Fruit fly (Drosophila melanogaster) whole organism, embryonic: ENCODE data around the gene Col4a1.

ENCODE experiments used
- Adf1 ChIP-seq: fragments of 200-800 bp; sonication (Bioruptor generic); IDR thresholded peaks from 2 replicates; pipeline ENCODE4 v1.3.6; 2022; ENCODE audit warnings: missing biosample characterization, missing genetic modification characterization
- Atf6 ChIP-seq: fragments of 200-800 bp; sonication (Bioruptor generic); IDR thresholded peaks from 2 replicates; pipeline ENCODE4 v1.3.6; 2022; ENCODE audit warnings: missing biosample characterization, missing genetic modification characterization
- CG10543 ChIP-seq: fragments of 200-800 bp; sonication (Bioruptor generic); optimal IDR thresholded peaks from 3 replicates; lab custom pipeline; 2017; ENCODE audit warnings: missing biosample characterization, mild to moderate bottlenecking, missing genetic modification characterization, moderate library complexity
- CG10979 ChIP-seq: fragments of 200-800 bp; sonication (Bioruptor generic); optimal IDR thresholded peaks from 2 replicates; lab custom pipeline; 2018; ENCODE audit warnings: missing biosample characterization, mild to moderate bottlenecking, missing genetic modification characterization, moderate library complexity
- CG11093 ChIP-seq: fragments of 200-800 bp; sonication (Bioruptor generic); IDR thresholded peaks from 3 replicates; pipeline ENCODE4 v1.3.6; 2022; ENCODE audit warnings: missing biosample characterization, missing genetic modification characterization
- CG11456 ChIP-seq: fragments of 200-800 bp; sonication (Bioruptor generic); IDR thresholded peaks from 3 replicates; pipeline ENCODE4 v1.3.6; 2022; ENCODE audit warnings: missing biosample characterization, missing genetic modification characterization
- CG11723 ChIP-seq: fragments of 200-800 bp; sonication (Bioruptor generic); optimal IDR thresholded peaks from 2 replicates; lab custom pipeline; 2017; ENCODE audit warnings: missing biosample characterization, mild to moderate bottlenecking, missing genetic modification characterization
- CG12299 ChIP-seq: fragments of 200-800 bp; sonication (Bioruptor generic); optimal IDR thresholded peaks from 2 replicates; lab custom pipeline; 2018; ENCODE audit warnings: missing biosample characterization, mild to moderate bottlenecking, missing genetic modification characterization
- CG13287 ChIP-seq: fragments of 200-800 bp; sonication (Bioruptor generic); IDR thresholded peaks from 2 replicates; pipeline ENCODE4 v1.3.6; 2022; ENCODE audit warnings: missing biosample characterization, missing genetic modification characterization; ENCODE audit not compliant: partially characterized antibody
- CG15073 ChIP-seq: fragments of 200-800 bp; sonication (Bioruptor generic); optimal IDR thresholded peaks from 2 replicates; lab custom pipeline; 2016; ENCODE audit warnings: missing biosample characterization, missing genetic modification characterization
- CG15601 ChIP-seq: fragments of 200-800 bp; sonication (Bioruptor generic); optimal IDR thresholded peaks from 3 replicates; lab custom pipeline; 2019; ENCODE audit warnings: missing biosample characterization, mild to moderate bottlenecking, missing genetic modification characterization, moderate library complexity
- CG16813 ChIP-seq: fragments of 200-800 bp; sonication (Bioruptor generic); IDR thresholded peaks from 3 replicates; pipeline ENCODE4 v1.3.6; 2022; ENCODE audit warnings: missing biosample characterization, missing genetic modification characterization; ENCODE audit not compliant: partially characterized antibody
- CG17361 ChIP-seq: fragments of 200-800 bp; sonication (Bioruptor generic); IDR thresholded peaks from 3 replicates; pipeline ENCODE4 v1.3.6; 2022; ENCODE audit warnings: missing biosample characterization, missing genetic modification characterization
- CG18011 ChIP-seq: fragments of 200-800 bp; sonication (Bioruptor generic); optimal IDR thresholded peaks from 2 replicates; lab custom pipeline; 2017; ENCODE audit warnings: missing biosample characterization, missing genetic modification characterization, mild to moderate bottlenecking, moderate library complexity, missing genotype
- CG2712 ChIP-seq: fragments of 200-800 bp; optimal IDR thresholded peaks from 3 replicates; lab custom pipeline; 2019; ENCODE audit warnings: missing biosample characterization, mild to moderate bottlenecking, missing genetic modification characterization, moderate library complexity
- CG2889 ChIP-seq: fragments of 200-800 bp; sonication (Bioruptor generic); IDR thresholded peaks from 3 replicates; pipeline ENCODE4 v1.3.6; 2022; ENCODE audit warnings: missing biosample characterization, missing genetic modification characterization
- CG31224 ChIP-seq: fragments of 200-800 bp; sonication (Bioruptor generic); IDR thresholded peaks from 2 replicates; pipeline ENCODE4 v1.3.6; 2022; ENCODE audit warnings: missing biosample characterization, missing genetic modification characterization
- CG34376 ChIP-seq: fragments of 200-800 bp; sonication (Bioruptor generic); optimal IDR thresholded peaks from 2 replicates; lab custom pipeline; 2018; ENCODE audit warnings: missing biosample characterization, mild to moderate bottlenecking, missing genetic modification characterization
- CG42726 ChIP-seq: fragments of 200-800 bp; sonication (Bioruptor generic); IDR thresholded peaks from 2 replicates; pipeline ENCODE4 v1.3.6; 2022; ENCODE audit warnings: missing biosample characterization, missing genetic modification characterization; ENCODE audit not compliant: partially characterized antibody
- CG4404 ChIP-seq: fragments of 200-800 bp; sonication (Bioruptor generic); IDR thresholded peaks from 2 replicates; pipeline ENCODE4 v1.3.6; 2022; ENCODE audit warnings: missing biosample characterization, missing genetic modification characterization
- CG7372 ChIP-seq: fragments of 200-800 bp; sonication (Bioruptor generic); IDR thresholded peaks from 2 replicates; pipeline ENCODE4 v1.3.6; 2022; ENCODE audit warnings: missing biosample characterization, missing genetic modification characterization
- CG7745 ChIP-seq: fragments of 200-800 bp; sonication (Bioruptor generic); optimal IDR thresholded peaks from 2 replicates; lab custom pipeline; 2018; ENCODE audit warnings: missing biosample characterization, mild to moderate bottlenecking, missing genetic modification characterization, moderate library complexity
- CG7987 ChIP-seq: fragments of 200-800 bp; sonication (Bioruptor generic); optimal IDR thresholded peaks from 2 replicates; lab custom pipeline; 2018; ENCODE audit warnings: missing biosample characterization, mild to moderate bottlenecking, missing genetic modification characterization, moderate library complexity
- CG8388 ChIP-seq: fragments of 200-800 bp; sonication (Bioruptor generic); optimal IDR thresholded peaks from 2 replicates; lab custom pipeline; 2019; ENCODE audit warnings: missing biosample characterization, mild to moderate bottlenecking, missing genetic modification characterization, moderate library complexity
- CG9797 ChIP-seq: fragments of 200-800 bp; sonication (Bioruptor generic); optimal IDR thresholded peaks from 3 replicates; lab custom pipeline; 2018; ENCODE audit warnings: missing biosample characterization, mild to moderate bottlenecking, missing genetic modification characterization
- CoRest ChIP-seq: fragments of 200-800 bp; sonication (Bioruptor generic); optimal IDR thresholded peaks from 3 replicates; lab custom pipeline; 2018; ENCODE audit warnings: missing biosample characterization, mild to moderate bottlenecking, missing genetic modification characterization, moderate library complexity
- Dad ChIP-seq: fragments of 200-800 bp; sonication (Bioruptor generic); optimal IDR thresholded peaks from 3 replicates; lab custom pipeline; 2016; ENCODE audit warnings: missing biosample characterization, missing genetic modification characterization
- Dek ChIP-seq: fragments of 200-800 bp; sonication (Bioruptor generic); optimal IDR thresholded peaks from 3 replicates; lab custom pipeline; 2019; ENCODE audit warnings: missing biosample characterization, mild to moderate bottlenecking, missing genetic modification characterization, moderate library complexity
- Dfd ChIP-seq, 2 experiments: fragments of >200 bp; optimal IDR thresholded peaks; 2 replicates each; lab custom pipeline; 2017; ENCODE audit warnings: missing biosample characterization in 2 of 2, missing genetic modification characterization in 2 of 2
- Ets97D ChIP-seq: fragments of 200-800 bp; sonication (Bioruptor generic); optimal IDR thresholded peaks from 3 replicates; lab custom pipeline; 2016; ENCODE audit warnings: missing biosample characterization, missing genetic modification characterization
- Fer2 ChIP-seq: fragments of 200-800 bp; sonication (Bioruptor generic); optimal IDR thresholded peaks from 2 replicates; lab custom pipeline; 2018; ENCODE audit warnings: missing biosample characterization, mild to moderate bottlenecking, missing genetic modification characterization, moderate library complexity
- Gug ChIP-seq: fragments of 200-800 bp; sonication (Bioruptor generic); IDR thresholded peaks from 4 replicates; pipeline ENCODE4 v1.3.6; 2022; ENCODE audit warnings: missing biosample characterization, missing genetic modification characterization
- Hr3 ChIP-seq: fragments of 200-800 bp; sonication (Bioruptor generic); optimal IDR thresholded peaks from 3 replicates; lab custom pipeline; 2016; ENCODE audit warnings: missing biosample characterization, missing genetic modification characterization
- Nf-YC ChIP-seq: fragments of 200-800 bp; optimal IDR thresholded peaks from 3 replicates; lab custom pipeline; 2019; ENCODE audit warnings: missing biosample characterization, mild to moderate bottlenecking, missing genetic modification characterization, moderate library complexity
- Poxn ChIP-seq: fragments of 200-800 bp; sonication (Bioruptor generic); IDR thresholded peaks from 2 replicates; pipeline ENCODE4 v1.3.6; 2022; ENCODE audit warnings: missing biosample characterization, missing genetic modification characterization
- Rx ChIP-seq: fragments of 200-800 bp; sonication (Bioruptor generic); IDR thresholded peaks from 2 replicates; pipeline ENCODE4 v1.3.6; 2022; ENCODE audit warnings: missing biosample characterization, missing genetic modification characterization
- chif ChIP-seq, 2 experiments: fragments of 200-800 bp; sonication (Bioruptor generic); optimal IDR thresholded peaks; 3 replicates each; lab custom pipeline; 2016; ENCODE audit warnings: missing biosample characterization in 2 of 2, missing genetic modification characterization in 2 of 2
- croc ChIP-seq: fragments of 200-800 bp; sonication (Bioruptor generic); conservative IDR thresholded peaks from 3 replicates; pipeline ENCODE4 v1.3.6; 2022; ENCODE audit warnings: missing biosample characterization, missing genetic modification characterization
- grau ChIP-seq: fragments of 200-800 bp; optimal IDR thresholded peaks from 3 replicates; lab custom pipeline; 2019; ENCODE audit warnings: missing biosample characterization, mild to moderate bottlenecking, missing genetic modification characterization, moderate library complexity
- her ChIP-seq: fragments of 200-800 bp; sonication (Bioruptor generic); optimal IDR thresholded peaks from 2 replicates; lab custom pipeline; 2016; ENCODE audit warnings: missing biosample characterization, missing genetic modification characterization
- lilli ChIP-seq: fragments of 200-800 bp; sonication (Bioruptor generic); optimal IDR thresholded peaks from 3 replicates; lab custom pipeline; 2016; ENCODE audit warnings: missing biosample characterization, missing genetic modification characterization
- lmd ChIP-seq: fragments of 200-800 bp; sonication (Bioruptor generic); IDR thresholded peaks from 2 replicates; pipeline ENCODE4 v1.3.6; 2022; ENCODE audit warnings: missing biosample characterization, missing genetic modification characterization
- p53 ChIP-seq: fragments of 200-800 bp; sonication (Bioruptor generic); optimal IDR thresholded peaks from 2 replicates; lab custom pipeline; 2016; ENCODE audit warnings: missing biosample characterization, missing genetic modification characterization
- pb ChIP-seq: fragments of 200-800 bp; sonication (Bioruptor generic); optimal IDR thresholded peaks from 3 replicates; lab custom pipeline; 2016; ENCODE audit warnings: missing biosample characterization, missing genetic modification characterization
- psq ChIP-seq: fragments of 200-800 bp; sonication (Bioruptor generic); optimal IDR thresholded peaks from 2 replicates; lab custom pipeline; 2017; ENCODE audit warnings: missing biosample characterization, missing genetic modification characterization
- ranshi ChIP-seq: fragments of 200-800 bp; sonication (Bioruptor generic); IDR thresholded peaks from 2 replicates; pipeline ENCODE4 v1.3.6; 2022; ENCODE audit warnings: missing biosample characterization, missing genetic modification characterization
- so ChIP-seq: fragments of 200-800 bp; sonication (Bioruptor generic); IDR thresholded peaks from 3 replicates; pipeline ENCODE4 v1.3.6; 2022; ENCODE audit warnings: missing biosample characterization, missing genetic modification characterization
- stc ChIP-seq: fragments of 200-800 bp; sonication (Bioruptor generic); IDR thresholded peaks from 2 replicates; pipeline ENCODE4 v1.3.6; 2022; ENCODE audit warnings: missing biosample characterization, missing genetic modification characterization
- tll ChIP-seq, 2 experiments: fragments of 200-800 bp in 1 of 2; fragments of >200 bp in 1 of 2; sonication (Bioruptor generic) in 1 of 2; optimal IDR thresholded peaks; 2 replicates each; lab custom pipeline; 2017 to 2019; ENCODE audit warnings: missing biosample characterization in 2 of 2, missing genetic modification characterization in 2 of 2, mild to moderate bottlenecking in 1 of 2, moderate library complexity in 1 of 2
- zen2 ChIP-seq: fragments of 200-800 bp; sonication (Bioruptor generic); IDR thresholded peaks from 3 replicates; pipeline ENCODE4 v1.3.6; 2022; ENCODE audit warnings: missing biosample characterization, missing genetic modification characterization; ENCODE audit not compliant: partially characterized antibody
- zf30C ChIP-seq: fragments of 200-800 bp; sonication (Bioruptor generic); optimal IDR thresholded peaks from 3 replicates; lab custom pipeline; 2018; ENCODE audit warnings: missing biosample characterization, mild to moderate bottlenecking, missing genetic modification characterization

Gene Col4a1

DNA sequence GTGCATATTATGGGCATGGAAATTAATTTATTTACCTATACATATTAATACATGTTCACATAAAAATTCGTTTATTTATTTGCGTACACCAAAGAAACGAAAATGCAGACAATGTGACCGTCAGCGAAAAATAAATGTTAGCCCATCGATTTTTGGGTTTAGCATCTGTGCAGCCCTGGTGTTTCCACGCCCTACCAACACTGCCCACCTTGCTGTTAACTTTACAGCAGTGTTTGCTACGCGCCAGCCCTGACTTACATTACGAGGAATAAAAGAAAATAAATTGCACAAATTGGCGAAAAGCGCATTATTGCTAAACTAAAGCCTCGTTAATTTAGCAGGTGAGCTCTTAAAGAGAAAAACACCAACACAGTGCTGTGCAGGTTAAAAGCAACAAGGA, 13.6 kb downstream of the Col4a1 start, which contains the start of the genes CG33995, CG44000 and CG44001 (continued):
- TF ChIP-seq Dek (tag; lab: Kevin White, UChicago) = peak; percentile 24
- TF ChIP-seq CG11093 (GFP tag; lab: Robert Waterston, UW) = no peak
- TF ChIP-seq CG10543 (GFP tag; lab: Kevin White, UChicago) = peak; percentile 47
- TF ChIP-seq psq (GFP tag; lab: Kevin White, UChicago) = no peak
- 0 out of 4 replicates have a peak, but pooled peaks have one; percentile 27 for TF ChIP-seq Gug
- TF ChIP-seq Nf-YC (tag; lab: Kevin White, UChicago) = peak; percentile 16
- TF ChIP-seq lilli = peak; percentile 75
- peak; percentile 27; the same call in 1 of the 2 replicates for TF ChIP-seq lmd (GFP tag; lab: Robert Waterston, UW)
- TF ChIP-seq CG11723 (GFP tag; lab: Kevin White, UChicago) = no peak
- peak; percentile 85 for TF ChIP-seq Ets97D (GFP tag; lab: Kevin White, UChicago)
- TF ChIP-seq ranshi (GFP tag; lab: Robert Waterston, UW) = 0 out of 2 replicates have a peak, but pooled peaks have one; percentile 12
- no peak for TF ChIP-seq stc (GFP tag; lab: Robert Waterston, UW)
- TF ChIP-seq grau = peak; percentile 50
- TF ChIP-seq chif (GFP tag; optimal IDR thresholded peaks at IDR 0.05; lab: Kevin White, UChicago) = peak in 1 of 2 experiments; percentile 27
- TF ChIP-seq CG7372 (GFP tag; lab: Robert Waterston, UW) = no peak
- TF ChIP-seq CG15073 (GFP tag; lab: Kevin White, UChicago) = no peak
- peak; percentile 36 for TF ChIP-seq CG2712 (tag; lab: Kevin White, UChicago)
- TF ChIP-seq CG7745 (tag; lab: Kevin White, UChicago) = no peak
- no peak for TF ChIP-seq croc
- TF ChIP-seq CG9797 (GFP tag; lab: Kevin White, UChicago) = peak; percentile 88
- no peak for TF ChIP-seq CG16813 (GFP tag; lab: Robert Waterston, UW)
- no peak for TF ChIP-seq CG18011 (GFP tag; lab: Kevin White, UChicago)
- no peak for TF ChIP-seq CG8388 (GFP tag; lab: Kevin White, UChicago)
- TF ChIP-seq zf30C (GFP tag; lab: Kevin White, UChicago) = no peak
- no peak for TF ChIP-seq CG2889
- peak; percentile 61 for TF ChIP-seq CG7987 (GFP tag; lab: Kevin White, UChicago)
- TF ChIP-seq tll (GFP tag; optimal IDR thresholded peaks at IDR 0.05; lab: Kevin White, UChicago) = no peak
- peak; percentile 55 for TF ChIP-seq CG13287
- TF ChIP-seq CG34376 (GFP tag; lab: Kevin White, UChicago) = peak; percentile 48
- peak; percentile 51 for TF ChIP-seq CoRest (tag; lab: Kevin White, UChicago)
- no peak for TF ChIP-seq CG31224 (GFP tag; lab: Robert Waterston, UW)
- peak; percentile 65 for TF ChIP-seq her (GFP tag; lab: Kevin White, UChicago)
- TF ChIP-seq CG15601 = peak; percentile 50
- TF ChIP-seq zen2 (GFP tag; lab: Robert Waterston, UW) = no peak
- peak; percentile 7 for TF ChIP-seq CG10979 (tag; lab: Kevin White, UChicago)
- TF ChIP-seq CG17361 (GFP tag; lab: Robert Waterston, UW) = 0 out of 3 replicates have a peak, but pooled peaks have one; percentile 16
- TF ChIP-seq CG42726 = no peak
- TF ChIP-seq CG11456 (GFP tag; lab: Robert Waterston, UW) = peak; percentile 83
- peak; percentile 46 for TF ChIP-seq Hr3 (GFP tag; lab: Kevin White, UChicago)
- TF ChIP-seq CG12299 (tag; lab: Kevin White, UChicago) = peak; percentile 4
- TF ChIP-seq Fer2 = no peak
- no peak for TF ChIP-seq Dad (GFP tag; lab: Kevin White, UChicago)
- no peak for TF ChIP-seq so
- no peak for TF ChIP-seq Adf1 (GFP tag; lab: Robert Waterston, UW)
- TF ChIP-seq pb (GFP tag; lab: Kevin White, UChicago) = no peak
- 0 out of 2 replicates have a peak, but pooled peaks have one; percentile 4 for TF ChIP-seq Rx
- TF ChIP-seq Poxn = no peak
- no peak for TF ChIP-seq Atf6 (GFP tag; lab: Robert Waterston, UW)
- TF ChIP-seq CG4404 (GFP tag; lab: Robert Waterston, UW) = no peak
- TF ChIP-seq p53 (GFP tag; lab: Kevin White, UChicago) = peak; percentile 23
- no peak for TF ChIP-seq Dfd (GFP tag; optimal IDR thresholded peaks at IDR 0.05; lab: Kevin White, UChicago)
